Fruit fly (Drosophila melanogaster) whole organism, embryonic: ENCODE measurements around the gene be.

Experiments
- BtbVII ChIP-seq: fragments of 200-800 bp; sonication (Bioruptor generic); optimal IDR thresholded peaks from 3 replicates; lab custom pipeline; 2017; ENCODE audit warnings: missing biosample characterization, mild to moderate bottlenecking, missing genetic modification characterization
- C15 ChIP-seq: fragments of 200-800 bp; sonication (Bioruptor generic); IDR thresholded peaks from 3 replicates; pipeline ENCODE4 v1.3.6; 2022; ENCODE audit warnings: missing biosample characterization, missing genetic modification characterization
- CG12071 ChIP-seq: fragments of 200-800 bp; sonication (Bioruptor generic); optimal IDR thresholded peaks from 3 replicates; lab custom pipeline; 2018; ENCODE audit warnings: missing biosample characterization, mild to moderate bottlenecking, missing genetic modification characterization
- CG12104 ChIP-seq: fragments of 200-800 bp; sonication (Bioruptor generic); optimal IDR thresholded peaks from 3 replicates; lab custom pipeline; 2016; ENCODE audit warnings: missing biosample characterization, missing genetic modification characterization
- CG13424 ChIP-seq: fragments of 200-800 bp; sonication (Bioruptor generic); optimal IDR thresholded peaks from 2 replicates; lab custom pipeline; 2019; ENCODE audit warnings: missing biosample characterization, mild to moderate bottlenecking, missing genetic modification characterization, moderate library complexity
- CG14860 ChIP-seq: fragments of 200-800 bp; sonication (Bioruptor generic); IDR thresholded peaks from 3 replicates; pipeline ENCODE4 v1.3.6; 2022; ENCODE audit warnings: missing biosample characterization, missing genetic modification characterization; ENCODE audit not compliant: partially characterized antibody
- CG15073 ChIP-seq: fragments of 200-800 bp; sonication (Bioruptor generic); optimal IDR thresholded peaks from 2 replicates; lab custom pipeline; 2016; ENCODE audit warnings: missing biosample characterization, missing genetic modification characterization
- CG15601 ChIP-seq: fragments of 200-800 bp; sonication (Bioruptor generic); optimal IDR thresholded peaks from 3 replicates; lab custom pipeline; 2019; ENCODE audit warnings: missing biosample characterization, mild to moderate bottlenecking, missing genetic modification characterization, moderate library complexity
- CG17802 ChIP-seq: fragments of 200-800 bp; sonication (Bioruptor generic); optimal IDR thresholded peaks from 2 replicates; lab custom pipeline; 2018; ENCODE audit warnings: missing biosample characterization, mild to moderate bottlenecking, missing genetic modification characterization, moderate library complexity
- CG18262 ChIP-seq: fragments of 200-800 bp; optimal IDR thresholded peaks from 3 replicates; lab custom pipeline; 2019; ENCODE audit warnings: missing biosample characterization, mild to moderate bottlenecking, missing genetic modification characterization, moderate library complexity
- CG2116 ChIP-seq: fragments of 200-800 bp; sonication (Bioruptor generic); optimal IDR thresholded peaks from 3 replicates; lab custom pipeline; 2018; ENCODE audit warnings: missing biosample characterization, mild to moderate bottlenecking, missing genetic modification characterization
- CG3726 ChIP-seq: fragments of 200-800 bp; sonication (Bioruptor generic); IDR thresholded peaks from 3 replicates; pipeline ENCODE4, ENCODE4 v1.3.6; 2022; ENCODE audit warnings: missing biosample characterization, missing genetic modification characterization
- CG5953 ChIP-seq: fragments of 200-800 bp; sonication (Bioruptor generic); IDR thresholded peaks from 2 replicates; pipeline ENCODE4 v1.3.6; 2022; ENCODE audit warnings: missing biosample characterization, missing genetic modification characterization
- CG6175 ChIP-seq: fragments of 200-800 bp; sonication (Bioruptor generic); IDR thresholded peaks from 3 replicates; pipeline ENCODE4 v1.3.6; 2022; ENCODE audit warnings: missing biosample characterization, missing genetic modification characterization
- CG7839 ChIP-seq: fragments of 200-800 bp; sonication (Bioruptor generic); optimal IDR thresholded peaks from 3 replicates; lab custom pipeline; 2018; ENCODE audit warnings: missing biosample characterization, mild to moderate bottlenecking, missing genetic modification characterization, moderate library complexity
- CG8290 ChIP-seq, 3 experiments: fragments of 200-800 bp; sonication (Bioruptor generic); optimal IDR thresholded peaks; 2 replicates each; lab custom pipeline; 2016 to 2019; ENCODE audit warnings: missing biosample characterization in 3 of 3, missing genetic modification characterization in 3 of 3, mild to moderate bottlenecking in 2 of 3, moderate library complexity in 1 of 3
- CG8944 ChIP-seq: fragments of 200-800 bp; sonication (Bioruptor generic); optimal IDR thresholded peaks from 3 replicates; lab custom pipeline; 2016; ENCODE audit warnings: missing biosample characterization, missing genetic modification characterization
- CG9437 ChIP-seq: fragments of 200-800 bp; sonication (Bioruptor generic); optimal IDR thresholded peaks from 2 replicates; lab custom pipeline; 2018; ENCODE audit warnings: missing biosample characterization, mild to moderate bottlenecking, missing genetic modification characterization
- Dbx ChIP-seq: fragments of 200-800 bp; sonication (Bioruptor generic); IDR thresholded peaks from 3 replicates; pipeline ENCODE4 v1.3.6; 2022; ENCODE audit warnings: missing biosample characterization, missing genetic modification characterization
- Dll ChIP-seq: fragments of 200-800 bp; sonication (Bioruptor generic); IDR thresholded peaks from 4 replicates; pipeline ENCODE4 v1.3.6; 2022; ENCODE audit warnings: missing biosample characterization, missing genetic modification characterization; ENCODE audit not compliant: partially characterized antibody
- ERR ChIP-seq: fragments of 200-800 bp; sonication (Bioruptor generic); optimal IDR thresholded peaks from 2 replicates; lab custom pipeline; 2016; ENCODE audit warnings: missing biosample characterization, missing genetic modification characterization
- Eip74EF ChIP-seq, 2 experiments: fragments of 200-800 bp in 1 of 2; fragments of >200 bp in 1 of 2; sonication (Bioruptor generic) in 1 of 2; optimal IDR thresholded peaks; 2 replicates each; lab custom pipeline; 2017 to 2019; ENCODE audit warnings: missing biosample characterization in 2 of 2, missing genetic modification characterization in 2 of 2, mild to moderate bottlenecking in 1 of 2, moderate library complexity in 1 of 2
- Hmx ChIP-seq: fragments of 200-800 bp; sonication (Bioruptor generic); optimal IDR thresholded peaks from 2 replicates; lab custom pipeline; 2016; ENCODE audit warnings: missing biosample characterization, missing genetic modification characterization
- MBD-R2 ChIP-seq: fragments of 200-800 bp; sonication (Bioruptor generic); IDR thresholded peaks from 2 replicates; pipeline ENCODE4 v1.3.6; 2022; ENCODE audit warnings: missing biosample characterization, missing genetic modification characterization
- Rx ChIP-seq: fragments of 200-800 bp; sonication (Bioruptor generic); IDR thresholded peaks from 2 replicates; pipeline ENCODE4 v1.3.6; 2022; ENCODE audit warnings: missing biosample characterization, missing genetic modification characterization
- Tbp ChIP-seq: fragments of >200 bp; optimal IDR thresholded peaks from 2 replicates; lab custom pipeline; 2018; ENCODE audit warnings: missing biosample characterization, missing genetic modification characterization
- Trl ChIP-seq, 3 experiments: fragments of >200 bp in 2 of 3; fragments of 200-800 bp in 1 of 3; sonication (Bioruptor generic) in 1 of 3; optimal IDR thresholded peaks; 2 replicates in 1 of 3; 3 replicates in 2 of 3; lab custom pipeline; 2016 to 2017; ENCODE audit warnings: missing biosample characterization in 1 of 3, missing genetic modification characterization in 1 of 3
- cas ChIP-seq: fragments of 200-800 bp; sonication (Bioruptor generic); IDR thresholded peaks from 2 replicates; pipeline ENCODE4 v1.3.6; 2022; ENCODE audit warnings: missing biosample characterization, missing genetic modification characterization
- ci ChIP-seq: fragments of 200-800 bp; sonication (Bioruptor generic); IDR thresholded peaks from 3 replicates; pipeline ENCODE4 v1.3.6; 2022; ENCODE audit warnings: missing biosample characterization, missing genetic modification characterization
- crc ChIP-seq: fragments of 200-800 bp; sonication (Bioruptor generic); optimal IDR thresholded peaks from 2 replicates; lab custom pipeline; 2016; ENCODE audit warnings: missing biosample characterization, missing genetic modification characterization
- crol ChIP-seq: fragments of 200-800 bp; sonication (Bioruptor generic); IDR thresholded peaks from 2 replicates; pipeline ENCODE4 v1.3.6; 2022; ENCODE audit warnings: missing biosample characterization, missing genetic modification characterization
- dan ChIP-seq: fragments of 200-800 bp; sonication (Bioruptor generic); IDR thresholded peaks from 2 replicates; pipeline ENCODE4 v1.3.6; 2022; ENCODE audit warnings: missing biosample characterization, missing genetic modification characterization
- ewg ChIP-seq: fragments of 200-800 bp; sonication (Bioruptor generic); optimal IDR thresholded peaks from 3 replicates; lab custom pipeline; 2017; ENCODE audit warnings: mild to moderate bottlenecking, missing biosample characterization, missing genetic modification reagents, missing genetic modification characterization
- eyg ChIP-seq: fragments of 200-800 bp; sonication (Bioruptor generic); optimal IDR thresholded peaks from 3 replicates; lab custom pipeline; 2016; ENCODE audit warnings: missing biosample characterization, missing genetic modification characterization
- ftz-f1 ChIP-seq: fragments of 200-800 bp; sonication (Bioruptor generic); optimal IDR thresholded peaks from 2 replicates; lab custom pipeline; 2016; ENCODE audit warnings: missing biosample characterization, missing genetic modification characterization
- gfzf ChIP-seq: fragments of 200-800 bp; sonication (Bioruptor generic); optimal IDR thresholded peaks from 2 replicates; lab custom pipeline; 2016; ENCODE audit warnings: missing biosample characterization, mild to moderate bottlenecking, missing genetic modification characterization, moderate library complexity
- ind ChIP-seq: fragments of 200-800 bp; sonication (Bioruptor generic); optimal IDR thresholded peaks from 3 replicates; lab custom pipeline; 2016; ENCODE audit warnings: missing biosample characterization, missing genetic modification characterization
- inv ChIP-seq: fragments of 200-800 bp; sonication (Bioruptor generic); IDR thresholded peaks from 2 replicates; pipeline ENCODE4 v1.3.6; 2022; ENCODE audit warnings: missing biosample characterization, missing genetic modification characterization; ENCODE audit not compliant: partially characterized antibody
- mirr ChIP-seq: fragments of 200-800 bp; sonication (Bioruptor generic); optimal IDR thresholded peaks from 3 replicates; lab custom pipeline; 2018; ENCODE audit warnings: missing biosample characterization, mild to moderate bottlenecking, missing genetic modification characterization
- nerfin-2 ChIP-seq: fragments of 200-800 bp; sonication (Bioruptor generic); IDR thresholded peaks from 2 replicates; pipeline ENCODE4 v1.3.6; 2022; ENCODE audit warnings: missing biosample characterization, missing genetic modification characterization; ENCODE audit not compliant: partially characterized antibody
- phol ChIP-seq: fragments of 200-800 bp; sonication (Bioruptor generic); optimal IDR thresholded peaks from 3 replicates; lab custom pipeline; 2018; ENCODE audit warnings: missing biosample characterization, mild to moderate bottlenecking, missing genetic modification characterization, moderate library complexity
- pros ChIP-seq: fragments of 200-800 bp; sonication (Bioruptor generic); optimal IDR thresholded peaks from 3 replicates; lab custom pipeline; 2019; ENCODE audit warnings: missing biosample characterization, mild to moderate bottlenecking, missing genetic modification characterization, moderate library complexity
- pzg ChIP-seq: fragments of 200-800 bp; sonication (Bioruptor generic); optimal IDR thresholded peaks from 3 replicates; lab custom pipeline; 2018; ENCODE audit warnings: missing biosample characterization, mild to moderate bottlenecking, missing genetic modification characterization, moderate library complexity
- rib ChIP-seq: fragments of 200-800 bp; sonication (Bioruptor generic); IDR thresholded peaks from 2 replicates; pipeline ENCODE4 v1.3.6; 2022; ENCODE audit warnings: missing biosample characterization, missing genetic modification characterization
- scrt ChIP-seq: fragments of 200-800 bp; sonication (Bioruptor generic); optimal IDR thresholded peaks from 2 replicates; lab custom pipeline; 2018; ENCODE audit warnings: missing biosample characterization, mild to moderate bottlenecking, missing genetic modification characterization, moderate library complexity
- vfl ChIP-seq: fragments of 200-800 bp; sonication (Bioruptor generic); optimal IDR thresholded peaks from 2 replicates; lab custom pipeline; 2016; ENCODE audit warnings: missing biosample characterization, missing genetic modification characterization
- z ChIP-seq: fragments of 200-800 bp; sonication (Bioruptor generic); IDR thresholded peaks from 3 replicates; pipeline ENCODE4 v1.3.6; 2022; ENCODE audit warnings: missing biosample characterization, missing genetic modification characterization
- zfh1 ChIP-seq: fragments of 200-800 bp; sonication (Bioruptor generic); IDR thresholded peaks from 3 replicates; pipeline ENCODE4 v1.3.6; 2022; ENCODE audit warnings: missing biosample characterization, missing genetic modification characterization

be gene

dm6 chrX:15043013-15043699, 18.9 kb downstream of the be start (continued):
- TF ChIP-seq Eip74EF (GFP tag; optimal IDR thresholded peaks at IDR 0.05; lab: Kevin White, UChicago), result peak in 1 of 2 experiments; percentile 81
- no peak for TF ChIP-seq cas (GFP tag; lab: Robert Waterston, UW)
- no peak for TF ChIP-seq pzg (GFP tag; lab: Kevin White, UChicago)
- no peak for TF ChIP-seq gfzf (GFP tag; lab: Kevin White, UChicago)
- peak; percentile 94 for TF ChIP-seq CG15601
- TF ChIP-seq nerfin-2 (GFP tag; lab: Robert Waterston, UW), result no peak
- TF ChIP-seq z, result peak; percentile 8; the same call in 1 of the 3 replicates
- TF ChIP-seq Rx (GFP tag; lab: Robert Waterston, UW), result 0 out of 2 replicates have a peak, but pooled peaks have one; percentile 41
- no peak for TF ChIP-seq Trl (optimal IDR thresholded peaks at IDR 0.05; lab: Kevin White, UChicago)
- peak; percentile 86 for TF ChIP-seq Trl (GFP tag; optimal IDR thresholded peaks at IDR 0.05; lab: Kevin White, UChicago)
- TF ChIP-seq zfh1 (GFP tag; lab: Robert Waterston, UW), result peak; percentile 74
- peak; percentile 69 for TF ChIP-seq scrt
- no peak for TF ChIP-seq CG6175 (GFP tag; lab: Robert Waterston, UW)
- no peak for TF ChIP-seq pros (GFP tag; lab: Kevin White, UChicago)
- peak; percentile 95 for TF ChIP-seq ci
- peak; percentile 89 for TF ChIP-seq CG5953 (GFP tag; lab: Robert Waterston, UW)
- no peak for TF ChIP-seq C15 (GFP tag; lab: Robert Waterston, UW)
- no peak for TF ChIP-seq ftz-f1 (GFP tag; lab: Kevin White, UChicago)
- peak; percentile 36 for TF ChIP-seq CG7839
- no peak for TF ChIP-seq Dll
- no peak for TF ChIP-seq phol
- no peak for TF ChIP-seq vfl (GFP tag; lab: Kevin White, UChicago)
- TF ChIP-seq eyg (GFP tag; lab: Kevin White, UChicago), result peak; percentile 76
- no peak for TF ChIP-seq Hmx (GFP tag; lab: Kevin White, UChicago)
- TF ChIP-seq rib (GFP tag; lab: Robert Waterston, UW), result peak; percentile 65
- TF ChIP-seq inv (GFP tag; lab: Robert Waterston, UW), result no peak
- TF ChIP-seq CG2116 (GFP tag; lab: Kevin White, UChicago), result peak; percentile 48
- TF ChIP-seq CG12071 (GFP tag; lab: Kevin White, UChicago), result peak; percentile 95
- TF ChIP-seq CG17802 (tag; lab: Kevin White, UChicago), result peak; percentile 14
- TF ChIP-seq BtbVII (GFP tag; lab: Kevin White, UChicago), result peak; percentile 88
- peak; percentile 66 for TF ChIP-seq CG18262 (tag; lab: Kevin White, UChicago)
- peak; percentile 75 for TF ChIP-seq CG13424 (tag; lab: Kevin White, UChicago)
- peak; percentile 40; the same call in 1 of the 3 replicates for TF ChIP-seq Dbx (GFP tag; lab: Robert Waterston, UW)
- TF ChIP-seq CG15073 (GFP tag; lab: Kevin White, UChicago), result peak; percentile 25
- peak; percentile 31; the same call in 1 of the 2 replicates for TF ChIP-seq MBD-R2 (GFP tag; lab: Robert Waterston, UW)
- peak; percentile 77 for TF ChIP-seq ewg (GFP tag; lab: Kevin White, UChicago)
- TF ChIP-seq CG9437, result no peak
- 0 out of 3 replicates have a peak, but pooled peaks have one; percentile 30 for TF ChIP-seq CG3726 (GFP tag; lab: Robert Waterston, UW)
- TF ChIP-seq ind (GFP tag; lab: Kevin White, UChicago), result no peak
- TF ChIP-seq crol (GFP tag; lab: Robert Waterston, UW), result peak; percentile 29
- peak; percentile 81 for TF ChIP-seq CG8944 (GFP tag; lab: Kevin White, UChicago)
- TF ChIP-seq CG8290 (GFP tag; optimal IDR thresholded peaks at IDR 0.05; lab: Kevin White, UChicago), result peak; percentile 55
- TF ChIP-seq CG8290 (tag; optimal IDR thresholded peaks at IDR 0.05; lab: Kevin White, UChicago), result peak; percentile 93
- no peak for TF ChIP-seq dan (GFP tag; lab: Robert Waterston, UW)
- TF ChIP-seq Tbp (GFP tag; lab: Kevin White, UChicago), result no peak
- peak; percentile 76 for TF ChIP-seq ERR (GFP tag; lab: Kevin White, UChicago)
- TF ChIP-seq crc (GFP tag; lab: Kevin White, UChicago), result peak; percentile 52
- TF ChIP-seq mirr (GFP tag; lab: Kevin White, UChicago), result peak; percentile 91
- no peak for TF ChIP-seq CG14860 (GFP tag; lab: Robert Waterston, UW)
- TF ChIP-seq CG12104 (GFP tag; lab: Kevin White, UChicago), result peak; percentile 86
